Fruit fly (Drosophila melanogaster) whole organism, wandering third instar larva: ENCODE data around the gene CG31102.

Experiments
- CG9705 ChIP-seq: fragments of 200-800 bp; sonication (Bioruptor generic); optimal IDR thresholded peaks from 2 replicates; lab custom pipeline; 2018; ENCODE audit warnings: missing biosample characterization, mild to moderate bottlenecking, missing genetic modification characterization
- CrebA ChIP-seq: fragments of 200-800 bp; sonication (Bioruptor generic); optimal IDR thresholded peaks from 2 replicates; lab custom pipeline; 2016; ENCODE audit warnings: missing biosample characterization, mild to moderate bottlenecking, missing genetic modification characterization, borderline replicate concordance
- Dfd ChIP-seq: fragments of >200 bp; optimal IDR thresholded peaks from 2 replicates; lab custom pipeline; 2017; ENCODE audit warnings: missing biosample characterization, missing genetic modification characterization
- HLH106 ChIP-seq: fragments of 200-800 bp; optimal IDR thresholded peaks from 3 replicates; lab custom pipeline; 2019; ENCODE audit warnings: missing biosample characterization, mild to moderate bottlenecking, missing genetic modification characterization, moderate library complexity
- Hnf4 ChIP-seq: fragments of 200-800 bp; sonication (Bioruptor generic); optimal IDR thresholded peaks from 2 replicates; lab custom pipeline; 2016; ENCODE audit warnings: missing biosample characterization, mild to moderate bottlenecking, missing genetic modification characterization
- Hr83 ChIP-seq: fragments of 200-300 bp; sonication (Bioruptor generic); optimal IDR thresholded peaks from 2 replicates; lab custom pipeline; 2016; ENCODE audit warnings: missing biosample characterization, mild to moderate bottlenecking, missing genetic modification characterization, moderate library complexity; ENCODE audit not compliant: poor library complexity, severe bottlenecking
- Jra ChIP-seq: sonication (Bioruptor generic); optimal IDR thresholded peaks from 2 replicates; lab custom pipeline; 2016; ENCODE audit warnings: missing biosample characterization, missing genetic modification characterization
- N ChIP-seq: fragments of >200 bp; optimal IDR thresholded peaks from 2 replicates; lab custom pipeline; 2018; ENCODE audit warnings: missing biosample characterization, missing external identifiers, missing genetic modification characterization
- OdsH ChIP-seq: fragments of 200-800 bp; sonication (Bioruptor generic); optimal IDR thresholded peaks from 2 replicates; lab custom pipeline; 2016; ENCODE audit warnings: missing biosample characterization, mild to moderate bottlenecking, missing genetic modification characterization
- Rel ChIP-seq, 2 experiments: fragments of 200-800 bp; sonication (Bioruptor generic) in 1 of 2; optimal IDR thresholded peaks; 2 replicates in 1 of 2; 3 replicates in 1 of 2; lab custom pipeline; 2016 to 2019; ENCODE audit warnings: mild to moderate bottlenecking in 2 of 2, missing biosample characterization in 2 of 2, missing genetic modification characterization in 2 of 2, moderate library complexity in 1 of 2
- Vsx2 ChIP-seq: fragments of 200-300, 225-300 bp; sonication (Bioruptor generic); optimal IDR thresholded peaks from 2 replicates; lab custom pipeline; 2018; ENCODE audit warnings: missing biosample characterization, missing genetic modification characterization; ENCODE audit not compliant: partially characterized antibody
- br ChIP-seq: fragments of 200-800 bp; sonication (Bioruptor generic); optimal IDR thresholded peaks from 2 replicates; lab custom pipeline; 2016; ENCODE audit warnings: missing biosample characterization, missing genetic modification characterization
- brk ChIP-seq: fragments of 200-800 bp; sonication (Bioruptor generic); optimal IDR thresholded peaks from 2 replicates; lab custom pipeline; 2016; ENCODE audit warnings: missing biosample characterization, mild to moderate bottlenecking, missing genetic modification characterization
- dl ChIP-seq, 2 experiments: fragments of 175-275, 200-275 bp in 1 of 2; fragments of 200-275 bp in 1 of 2; sonication (Bioruptor generic); optimal IDR thresholded peaks; lab custom pipeline; 2018; ENCODE audit warnings: mild to moderate bottlenecking in 2 of 2, missing biosample characterization in 2 of 2, missing genetic modification characterization in 2 of 2, moderate library complexity in 2 of 2; ENCODE audit not compliant: partially characterized antibody in 2 of 2, insufficient read depth in 1 of 2
- dmrt93B ChIP-seq: fragments of 200-800 bp; sonication (Bioruptor generic); optimal IDR thresholded peaks from 2 replicates; lab custom pipeline; 2018; ENCODE audit warnings: missing biosample characterization, mild to moderate bottlenecking, missing genetic modification characterization
- dsf ChIP-seq: sonication (Bioruptor generic); optimal IDR thresholded peaks from 2 replicates; lab custom pipeline; 2016; ENCODE audit warnings: missing biosample characterization, missing genetic modification characterization, borderline replicate concordance
- foxo ChIP-seq, 2 experiments: fragments of 200-800 bp; sonication (Bioruptor generic); optimal IDR thresholded peaks; 2 replicates in 1 of 2; 3 replicates in 1 of 2; lab custom pipeline; 2016 to 2017; ENCODE audit warnings: missing biosample characterization in 2 of 2, missing genetic modification characterization in 2 of 2
- fru ChIP-seq: fragments of 200-800 bp; sonication (Bioruptor generic); optimal IDR thresholded peaks from 3 replicates; lab custom pipeline; 2016; ENCODE audit warnings: missing biosample characterization, mild to moderate bottlenecking, missing genetic modification characterization
- h ChIP-seq: fragments of 200-800 bp; sonication (Bioruptor generic); optimal IDR thresholded peaks from 3 replicates; lab custom pipeline; 2016; ENCODE audit warnings: missing biosample characterization, mild to moderate bottlenecking, missing genetic modification characterization
- jim ChIP-seq: fragments of 175-275, 200-325 bp; sonication (Bioruptor generic); optimal IDR thresholded peaks from 2 replicates; lab custom pipeline; 2016; ENCODE audit warnings: missing biosample characterization, mild to moderate bottlenecking, missing genetic modification characterization
- rgr ChIP-seq: fragments of 200-800 bp; sonication (Bioruptor generic); optimal IDR thresholded peaks from 3 replicates; lab custom pipeline; 2016; ENCODE audit warnings: missing biosample characterization, mild to moderate bottlenecking, missing genetic modification characterization
- sage ChIP-seq: fragments of 200-800 bp; sonication (Bioruptor generic); optimal IDR thresholded peaks from 2 replicates; lab custom pipeline; 2016; ENCODE audit warnings: missing biosample characterization, mild to moderate bottlenecking, missing genetic modification characterization
- tai ChIP-seq: sonication (Bioruptor generic); optimal IDR thresholded peaks from 2 replicates; lab custom pipeline; 2016; ENCODE audit warnings: missing biosample characterization, missing genetic modification characterization

The CG31102 gene

dm6 chr3R:25303857-25304440 lies 8.6 kb upstream of the CG31102 start, which contains the start of gene CG31436:
TSS of gene CG31436 (plus strand) at chr3R:25304137.
- peak; percentile 26 for TF ChIP-seq sage (GFP tag; lab: Kevin White, UChicago)
- TF ChIP-seq brk (GFP tag; lab: Kevin White, UChicago) = peak; percentile 17
- no peak for TF ChIP-seq Dfd (GFP tag; lab: Kevin White, UChicago)
- peak; percentile 17 for TF ChIP-seq CrebA (GFP tag; lab: Kevin White, UChicago)
- no peak for TF ChIP-seq Jra (GFP tag; lab: Kevin White, UChicago)
- TF ChIP-seq CG9705 (GFP tag; lab: Kevin White, UChicago) = no peak
- no peak for TF ChIP-seq Rel (GFP tag; optimal IDR thresholded peaks at IDR 0.05; lab: Kevin White, UChicago)
- TF ChIP-seq Rel (tag; optimal IDR thresholded peaks at IDR 0.05; lab: Kevin White, UChicago) = peak; percentile 99
- no peak for TF ChIP-seq fru (GFP tag; lab: Kevin White, UChicago)
- no peak for TF ChIP-seq foxo (GFP tag; optimal IDR thresholded peaks at IDR 0.05; lab: Kevin White, UChicago)

dm6 chr3R:25302239-25302638 lies 6.8 kb upstream of the CG31102 start, which contains the start of gene CG31370:
TSS of gene CG31370 (plus strand) at chr3R:25302464.
- TF ChIP-seq jim (GFP tag; lab: Kevin White, UChicago) = no peak
- no peak for TF ChIP-seq dl (GFP tag; optimal IDR thresholded peaks at IDR 0.05; lab: Kevin White, UChicago; ENCODE audit: insufficient read depth in 1 of 2, partially characterized antibody in 2 of 2)
- TF ChIP-seq dmrt93B (GFP tag; lab: Kevin White, UChicago) = no peak
- TF ChIP-seq br (GFP tag; lab: Kevin White, UChicago) = no peak
- TF ChIP-seq brk (GFP tag; lab: Kevin White, UChicago) = peak; percentile 57

- TF ChIP-seq dl (GFP tag; optimal IDR thresholded peaks at IDR 0.05; lab: Kevin White, UChicago; ENCODE audit: insufficient read depth in 1 of 2, partially characterized antibody in 2 of 2) (no peak), OdsH (GFP tag; lab: Kevin White, UChicago) (no peak), Hnf4 (GFP tag; lab: Kevin White, UChicago) (no peak), Hr83 (GFP tag; lab: Kevin White, UChicago) (no peak), Vsx2 (GFP tag; lab: Kevin White, UChicago) (no peak), tai (no peak)
Observed at dm6 chr3R:25300575-25300974, 5.2 kb upstream of the CG31102 start, which contains the start of gene CG13659. TSS of gene CG13659 (plus strand) at chr3R:25300891.

dm6 chr3R:25299507-25299964 lies 4.1 kb upstream of the CG31102 start, which contains the start of gene CG31288:
TSS of gene CG31288 (minus strand) at chr3R:25299557.
- TF ChIP-seq OdsH (GFP tag; lab: Kevin White, UChicago) (no peak), brk (GFP tag; lab: Kevin White, UChicago) (no peak)

- TF ChIP-seq CG9705 (GFP tag; lab: Kevin White, UChicago) (no peak), dsf (GFP tag; lab: Kevin White, UChicago) (no peak), HLH106 (tag; lab: Kevin White, UChicago) (no peak), tai (no peak)
Observed at dm6 chr3R:25297678-25298077, 2.3 kb upstream of the CG31102 start, which contains the start of gene CG31097. TSS of gene CG31097 (minus strand) at chr3R:25297778.

dm6 chr3R:25292864-25293284 lies 2.5 kb downstream of the CG31102 start, which contains the start of gene CG31098:
TSS of gene CG31098 (minus strand) at chr3R:25292977.
- TF ChIP-seq rgr (GFP tag; lab: Kevin White, UChicago) (peak; percentile 21), Rel (GFP tag; optimal IDR thresholded peaks at IDR 0.05; lab: Kevin White, UChicago) (peak; percentile 85), Rel (tag; optimal IDR thresholded peaks at IDR 0.05; lab: Kevin White, UChicago) (no peak), OdsH (GFP tag; lab: Kevin White, UChicago) (peak; percentile 16), sage (GFP tag; lab: Kevin White, UChicago) (peak; percentile 67), CrebA (GFP tag; lab: Kevin White, UChicago) (peak; percentile 93), h (GFP tag; lab: Kevin White, UChicago) (peak; percentile 64), brk (GFP tag; lab: Kevin White, UChicago) (peak; percentile 74), N (no peak), Hr83 (GFP tag; lab: Kevin White, UChicago) (no peak)
